Worm (Caenorhabditis elegans) whole organism, late embryonic: ENCODE data around the gene M04B2.6.

ENCODE experiments used
- C08G9.2 ChIP-seq: sonication (generic microtip); optimal IDR thresholded peaks from 2 replicates; lab custom pipeline; 2016; ENCODE audit warnings: mild to moderate bottlenecking, missing genetic modification characterization, moderate library complexity, missing compliant biosample characterization
- C38D4.7 ChIP-seq: fragments of 200-800 bp; sonication (Bioruptor generic); optimal IDR thresholded peaks from 2 replicates; lab custom pipeline; 2018; ENCODE audit warnings: mild to moderate bottlenecking, missing genetic modification characterization, moderate library complexity, missing compliant biosample characterization
- K02D7.2 ChIP-seq: sonication (generic microtip); optimal IDR thresholded peaks from 2 replicates; lab custom pipeline; 2017; ENCODE audit warnings: mild to moderate bottlenecking, missing genetic modification characterization, missing compliant biosample characterization
- K09A11.1 ChIP-seq: sonication (generic microtip); optimal IDR thresholded peaks from 2 replicates; lab custom pipeline; 2017; ENCODE audit warnings: antibody characterized with exemption, mild to moderate bottlenecking, missing genetic modification characterization, missing compliant biosample characterization; ENCODE audit not compliant: insufficient read depth
- T23F11.4 ChIP-seq: fragments of 200-800 bp; sonication (Bioruptor generic); optimal IDR thresholded peaks from 2 replicates; lab custom pipeline; 2018; ENCODE audit warnings: mild to moderate bottlenecking, missing genetic modification characterization, missing compliant biosample characterization
- Y22D7AL.16 ChIP-seq: sonication (generic microtip); optimal IDR thresholded peaks from 2 replicates; lab custom pipeline; 2016; ENCODE audit warnings: missing genetic modification characterization, missing compliant biosample characterization
- ama-1 ChIP-seq: fragments of 150-350 bp; optimal IDR thresholded peaks from 2 replicates; lab custom pipeline; 2014
- ceh-14 ChIP-seq: sonication (generic microtip); optimal IDR thresholded peaks from 2 replicates; lab custom pipeline; 2016; ENCODE audit warnings: missing genotype, missing genetic modification characterization, missing compliant biosample characterization
- ceh-18 ChIP-seq: sonication (generic microtip); optimal IDR thresholded peaks from 2 replicates; lab custom pipeline; 2016; ENCODE audit warnings: missing genetic modification characterization, missing compliant biosample characterization
- ceh-19 ChIP-seq: fragments of 200-800 bp; sonication (Bioruptor generic); optimal IDR thresholded peaks from 2 replicates; lab custom pipeline; 2018; ENCODE audit warnings: mild to moderate bottlenecking, missing genetic modification characterization, missing compliant biosample characterization
- ceh-2 ChIP-seq: sonication (generic microtip); optimal IDR thresholded peaks from 2 replicates; lab custom pipeline; 2016; ENCODE audit warnings: missing genotype, missing genetic modification characterization, missing compliant biosample characterization
- ceh-22 ChIP-seq: sonication (generic microtip); optimal IDR thresholded peaks from 2 replicates; lab custom pipeline; 2017; ENCODE audit warnings: missing biosample characterization, missing genetic modification characterization
- ceh-24 ChIP-seq: sonication (generic microtip); optimal IDR thresholded peaks from 2 replicates; lab custom pipeline; 2016; ENCODE audit warnings: mild to moderate bottlenecking, missing genetic modification characterization, missing compliant biosample characterization
- ceh-31 ChIP-seq: sonication (generic microtip); optimal IDR thresholded peaks from 2 replicates; lab custom pipeline; 2016; ENCODE audit warnings: missing genetic modification characterization, missing compliant biosample characterization
- ceh-34 ChIP-seq: sonication (generic microtip); optimal IDR thresholded peaks from 2 replicates; lab custom pipeline; 2016; ENCODE audit warnings: mild to moderate bottlenecking, missing genetic modification characterization, missing compliant biosample characterization
- ceh-6 ChIP-seq: fragments of 200-800 bp; sonication (Bioruptor generic); optimal IDR thresholded peaks from 2 replicates; lab custom pipeline; 2018; ENCODE audit warnings: mild to moderate bottlenecking, missing genetic modification characterization, missing compliant biosample characterization
- ceh-9 ChIP-seq: sonication (generic microtip); optimal IDR thresholded peaks from 2 replicates; lab custom pipeline; 2016; ENCODE audit warnings: mild to moderate bottlenecking, missing genetic modification characterization, inconsistent platforms, missing compliant biosample characterization
- che-1 ChIP-seq: sonication (generic microtip); optimal IDR thresholded peaks from 2 replicates; lab custom pipeline; 2016; ENCODE audit warnings: mild to moderate bottlenecking, missing genetic modification characterization, missing compliant biosample characterization
- elt-2 ChIP-seq: sonication (generic microtip); optimal IDR thresholded peaks from 2 replicates; lab custom pipeline; 2016; ENCODE audit warnings: missing genetic modification reagents, missing genetic modification characterization, missing compliant biosample characterization
- ets-4 ChIP-seq: sonication (generic microtip); optimal IDR thresholded peaks from 2 replicates; lab custom pipeline; 2016; ENCODE audit warnings: missing genetic modification characterization, missing compliant biosample characterization
- fax-1 ChIP-seq: sonication (generic microtip); optimal IDR thresholded peaks from 2 replicates; lab custom pipeline; 2016; ENCODE audit warnings: missing genotype, missing genetic modification characterization, missing compliant biosample characterization
- fkh-10 ChIP-seq: fragments of 150-350 bp; optimal IDR thresholded peaks from 2 replicates; lab custom pipeline; 2014; ENCODE audit warnings: missing biosample characterization, missing genetic modification reagents, missing genetic modification characterization
- hlh-13 ChIP-seq: fragments of 200-800 bp; sonication (Bioruptor generic); optimal IDR thresholded peaks from 2 replicates; lab custom pipeline; 2018; ENCODE audit warnings: mild to moderate bottlenecking, missing genetic modification characterization, missing compliant biosample characterization
- hlh-8 ChIP-seq: sonication (generic microtip); optimal IDR thresholded peaks from 2 replicates; lab custom pipeline; 2016; ENCODE audit warnings: missing genotype, missing genetic modification characterization, missing compliant biosample characterization
- lin-11 ChIP-seq: fragments of 200-800 bp; sonication (Bioruptor generic); optimal IDR thresholded peaks from 2 replicates; lab custom pipeline; 2018; ENCODE audit warnings: mild to moderate bottlenecking, missing genetic modification characterization, missing compliant biosample characterization
- madf-2 ChIP-seq: sonication (generic microtip); optimal IDR thresholded peaks from 2 replicates; lab custom pipeline; 2017; ENCODE audit warnings: missing genetic modification characterization, missing compliant biosample characterization
- nfya-1 ChIP-seq: sonication (generic microtip); optimal IDR thresholded peaks from 2 replicates; lab custom pipeline; 2017; ENCODE audit warnings: missing genetic modification characterization, mild to moderate bottlenecking, missing compliant biosample characterization, antibody characterized with exemption, moderate library complexity
- nhr-11 ChIP-seq: fragments of 150-350 bp; optimal IDR thresholded peaks from 2 replicates; lab custom pipeline; 2014; ENCODE audit warnings: missing biosample characterization, missing genetic modification characterization
- pat-9 ChIP-seq: fragments of 200-800 bp; sonication (Bioruptor generic); optimal IDR thresholded peaks from 2 replicates; lab custom pipeline; 2018; ENCODE audit warnings: mild to moderate bottlenecking, missing genetic modification characterization, moderate library complexity, missing compliant biosample characterization
- pax-1 ChIP-seq: fragments of 150-350 bp; optimal IDR thresholded peaks from 2 replicates; lab custom pipeline; 2014; ENCODE audit warnings: missing biosample characterization, missing genetic modification characterization
- pha-2 ChIP-seq: sonication (generic microtip); optimal IDR thresholded peaks from 2 replicates; lab custom pipeline; 2017; ENCODE audit warnings: mild to moderate bottlenecking, missing genetic modification characterization, missing compliant biosample characterization
- pqm-1 ChIP-seq: sonication (generic microtip); optimal IDR thresholded peaks from 2 replicates; lab custom pipeline; 2016; ENCODE audit warnings: missing genetic modification characterization, missing compliant biosample characterization
- ref-2 ChIP-seq: sonication (generic microtip); optimal IDR thresholded peaks from 2 replicates; lab custom pipeline; 2016; ENCODE audit warnings: missing genetic modification characterization, missing compliant biosample characterization
- sdc-2 ChIP-seq: sonication (generic microtip); optimal IDR thresholded peaks from 2 replicates; lab custom pipeline; 2016; ENCODE audit warnings: missing genotype, missing genetic modification characterization, missing compliant biosample characterization
- sox-4 ChIP-seq: sonication (generic microtip); optimal IDR thresholded peaks from 2 replicates; lab custom pipeline; 2017; ENCODE audit warnings: mild to moderate bottlenecking, missing genetic modification characterization, inconsistent platforms, missing compliant biosample characterization
- syd-9 ChIP-seq: sonication (generic microtip); optimal IDR thresholded peaks from 2 replicates; lab custom pipeline; 2016; ENCODE audit warnings: mild to moderate bottlenecking, missing genetic modification characterization, moderate library complexity, missing compliant biosample characterization
- tbx-2 ChIP-seq: sonication (generic microtip); optimal IDR thresholded peaks from 2 replicates; lab custom pipeline; 2016; ENCODE audit warnings: missing genetic modification characterization, missing compliant biosample characterization
- ttx-3 ChIP-seq: sonication (generic microtip); optimal IDR thresholded peaks from 2 replicates; lab custom pipeline; 2016; ENCODE audit warnings: missing genetic modification reagents, missing genetic modification characterization, missing compliant biosample characterization
- unc-3 ChIP-seq, 2 experiments: fragments of 200-800 bp in 1 of 2; sonication (Bioruptor generic) in 1 of 2; sonication (generic microtip) in 1 of 2; conservative IDR thresholded peaks in 1 of 2; optimal IDR thresholded peaks in 1 of 2; 2 replicates each; pipeline versions ENCODE4 v1.3.6 to Lab custom; 2016 to 2022; ENCODE audit warnings: missing compliant biosample characterization in 2 of 2, missing genetic modification characterization in 2 of 2, missing genetic modification reagents in 1 of 2
- unc-42 ChIP-seq: sonication (generic microtip); optimal IDR thresholded peaks from 2 replicates; lab custom pipeline; 2016; ENCODE audit warnings: missing genotype, missing genetic modification characterization, missing compliant biosample characterization
- unc-55 ChIP-seq: sonication (generic microtip); optimal IDR thresholded peaks from 2 replicates; lab custom pipeline; 2017; ENCODE audit warnings: missing biosample characterization, missing genetic modification reagents, missing genetic modification characterization
- zip-5 ChIP-seq: sonication (generic microtip); optimal IDR thresholded peaks from 2 replicates; lab custom pipeline; 2016; ENCODE audit warnings: missing genetic modification characterization, missing compliant biosample characterization
- ztf-16 ChIP-seq: sonication (generic microtip); optimal IDR thresholded peaks from 2 replicates; lab custom pipeline; 2017; ENCODE audit warnings: missing genetic modification characterization, missing compliant biosample characterization

Gene M04B2.6

DNA sequence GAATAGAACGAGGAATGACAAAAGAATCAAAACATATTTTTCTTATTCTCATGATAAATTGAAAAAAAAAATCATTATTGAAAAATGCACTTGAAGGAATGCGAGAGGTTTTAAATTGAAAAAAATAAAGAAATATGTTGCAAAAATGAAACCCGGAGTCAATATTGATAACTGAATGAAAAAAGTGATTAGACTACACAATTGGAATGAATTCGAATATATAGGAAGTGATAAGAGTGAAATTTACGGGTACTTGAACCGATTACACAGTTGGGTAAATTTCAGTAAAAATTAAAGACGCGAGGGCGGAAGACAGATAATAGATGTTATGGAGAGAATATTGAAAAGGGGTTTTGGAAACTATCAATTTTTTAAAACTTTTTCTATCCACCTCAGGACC lies 21.5 kb downstream of the M04B2.6 start:
- TF ChIP-seq ceh-22 (tag; lab: Kevin White, UChicago), result no peak
- TF ChIP-seq pat-9 (tag; lab: Kevin White, UChicago), result no peak
- TF ChIP-seq che-1 (tag; lab: Kevin White, UChicago), result no peak
- no peak for TF ChIP-seq sox-4 (tag; lab: Kevin White, UChicago)
- no peak for TF ChIP-seq elt-2 (tag; lab: Kevin White, UChicago)
- TF ChIP-seq, all 69 proteins: peak for 0

DNA sequence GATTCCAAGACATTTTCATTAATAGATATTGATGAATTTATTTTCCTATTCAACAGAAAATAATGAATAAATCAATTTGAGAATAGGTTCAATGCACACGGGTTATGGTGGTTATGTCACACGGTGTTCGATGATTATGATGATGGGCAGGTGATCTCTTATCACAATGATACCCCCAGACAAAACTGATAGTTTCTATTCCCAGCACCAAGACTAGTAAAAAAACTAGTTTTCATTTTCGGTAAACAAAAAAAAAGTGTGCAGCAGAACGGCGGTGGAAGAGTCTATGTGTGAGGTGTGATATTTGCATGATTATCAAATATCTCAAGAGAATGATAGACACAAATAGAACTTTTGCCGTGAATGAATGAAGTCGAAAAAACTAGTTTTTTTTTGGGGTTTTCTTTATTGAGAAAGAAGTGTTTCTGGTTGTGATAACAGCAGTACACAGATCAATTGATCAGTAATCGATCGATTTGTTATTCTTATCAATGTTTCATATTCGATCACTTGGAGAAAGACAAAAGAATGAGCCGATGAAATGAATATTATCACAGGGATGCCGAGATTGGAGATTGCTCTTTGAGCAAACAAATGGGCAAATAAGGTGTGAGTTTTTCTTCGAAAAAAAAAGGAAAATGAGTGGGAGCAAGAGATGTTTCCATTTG lies 22.5 kb downstream of the M04B2.6 start:
- TF ChIP-seq elt-2 (tag; lab: Kevin White, UChicago), result peak; percentile 46
- no peak for TF ChIP-seq ceh-9

DNA sequence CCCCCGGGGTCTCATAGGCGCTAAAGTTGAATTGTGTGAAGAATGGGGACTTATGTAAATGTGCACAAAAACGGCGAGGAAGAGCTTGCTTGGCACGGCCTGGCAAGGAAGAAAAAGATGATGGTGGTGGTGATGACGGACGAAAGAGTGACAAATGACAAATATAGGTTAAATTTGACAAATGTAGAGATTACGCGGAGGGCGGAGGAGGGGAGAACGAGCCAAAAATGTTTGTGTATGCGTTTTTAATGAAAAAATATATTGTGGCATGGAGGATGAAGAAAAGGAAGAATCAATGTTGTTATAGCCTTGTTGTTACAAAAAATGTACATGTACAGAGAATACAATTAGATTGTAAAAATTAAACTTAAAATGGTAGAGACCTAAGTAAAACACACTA lies 23.7 kb downstream of the M04B2.6 start:
- TF ChIP-seq C38D4.7 (GFP tag; lab: Kevin White, UChicago) (no peak), ceh-18 (tag; lab: Kevin White, UChicago) (peak; percentile 1)

DNA sequence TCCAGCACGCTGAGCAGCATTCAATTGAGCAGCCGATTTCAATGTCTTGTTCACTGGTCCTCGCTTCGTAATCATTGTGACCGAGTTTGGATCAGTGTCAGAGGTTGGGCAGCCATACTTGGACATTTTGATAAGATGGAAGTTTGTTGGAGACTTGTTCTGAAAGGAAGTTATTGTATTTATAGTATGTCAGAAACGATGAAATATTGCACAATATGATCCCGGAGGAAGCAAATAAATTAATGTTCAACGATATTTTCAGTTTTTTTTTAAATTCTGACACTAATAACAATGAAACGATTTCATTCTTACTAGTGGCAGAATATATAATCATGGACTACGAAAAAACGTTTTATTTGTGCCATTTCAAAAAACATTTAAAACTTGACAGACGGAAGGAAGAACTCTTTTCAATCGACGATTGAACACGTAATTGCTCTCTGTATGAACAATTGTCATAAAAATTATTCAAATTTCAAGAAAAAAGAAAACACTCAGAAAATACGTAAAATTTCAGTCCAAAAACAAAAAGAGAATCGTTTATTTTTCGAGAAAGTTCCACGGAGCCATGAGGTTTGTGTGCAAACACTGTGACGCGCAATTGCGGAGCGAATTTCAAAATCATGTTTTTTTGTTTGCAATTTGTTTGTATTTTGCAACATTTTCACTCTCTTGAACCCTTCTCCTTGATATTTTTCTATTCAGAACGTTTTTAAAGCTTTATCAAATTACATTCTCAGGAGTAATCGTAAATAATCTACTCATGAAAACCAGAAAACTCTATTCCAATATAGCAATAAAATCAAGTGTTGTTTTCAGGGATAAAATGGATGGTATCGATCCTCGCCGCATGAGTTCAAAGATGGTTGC lies 30.3 kb downstream of the M04B2.6 start, which contains the start of the genes mbf-1 and nse-4:
Gene mbf-1, minus strand, starts transcription at position 343 of the 870 bp plus-strand sequence.
Gene nse-4, plus strand, starts transcription at position 820 of the 870 bp plus-strand sequence.
- TF ChIP-seq sdc-2 (tag; lab: Kevin White, UChicago), result no peak
- no peak for TF ChIP-seq lin-11 (tag; lab: Kevin White, UChicago)
- peak; percentile 54 for TF ChIP-seq ref-2 (tag; lab: Kevin White, UChicago)
- no peak for TF ChIP-seq hlh-13 (GFP tag; lab: Kevin White, UChicago)
- no peak for TF ChIP-seq ttx-3
- TF ChIP-seq hlh-8 (tag; lab: Kevin White, UChicago), result no peak
- no peak for TF ChIP-seq zip-5 (tag; lab: Kevin White, UChicago)
- TF ChIP-seq ceh-2, result no peak
- TF ChIP-seq ceh-6, result no peak
- TF ChIP-seq ceh-24 (tag; lab: Kevin White, UChicago), result no peak
- TF ChIP-seq ztf-16 (tag; lab: Kevin White, UChicago), result no peak
- no peak for TF ChIP-seq fkh-10 (GFP tag; lab: Kevin White, UChicago)
- TF ChIP-seq unc-42 (tag; lab: Kevin White, UChicago), result no peak
- peak; percentile 30 for TF ChIP-seq elt-2 (tag; lab: Kevin White, UChicago)
- TF ChIP-seq C08G9.2 (tag; lab: Kevin White, UChicago), result no peak
- TF ChIP-seq pha-2 (tag; lab: Kevin White, UChicago), result no peak
- TF ChIP-seq nfya-1, result peak; percentile 68
- TF ChIP-seq ceh-19, result no peak
- peak; percentile 27 for TF ChIP-seq pax-1 (tag; lab: Kevin White, UChicago)
- no peak for TF ChIP-seq ama-1 (lab: Kevin White, UChicago)
- TF ChIP-seq T23F11.4 (GFP tag; lab: Kevin White, UChicago), result no peak
- peak; percentile 33 for TF ChIP-seq ceh-31
- TF ChIP-seq unc-55 (GFP tag; lab: Kevin White, UChicago), result peak; percentile 77
- TF ChIP-seq tbx-2, result peak; percentile 34

DNA sequence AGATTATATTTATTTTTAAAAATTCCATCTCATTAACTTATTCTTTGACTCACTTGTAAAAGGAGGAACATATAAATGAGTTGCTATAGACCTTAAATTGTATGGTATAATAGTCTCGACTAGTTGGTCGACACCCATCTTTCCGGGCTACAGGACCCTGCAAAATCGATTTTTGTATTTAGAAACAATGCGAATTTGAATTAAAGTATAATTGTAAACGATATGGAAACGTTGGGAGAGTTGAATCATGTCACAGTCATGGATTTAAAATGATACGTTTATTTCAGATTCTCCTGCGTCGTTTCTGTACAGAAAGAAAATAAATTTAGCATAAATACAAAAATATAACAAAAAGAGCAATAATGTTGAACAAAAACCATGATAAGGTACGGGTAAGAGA lies 31.5 kb downstream of the M04B2.6 start, which contains the start of gene catp-8:
Gene catp-8, minus strand, starts transcription at position 157 of the 400 bp plus-strand sequence.
- TF ChIP-seq unc-3 (GFP tag; conservative IDR thresholded peaks at IDR 0.05; lab: Robert Waterston, UW), result no peak
- no peak for TF ChIP-seq unc-3 (tag; optimal IDR thresholded peaks at IDR 0.05; lab: Kevin White, UChicago)
- no peak for TF ChIP-seq ets-4 (tag; lab: Kevin White, UChicago)
- TF ChIP-seq ceh-34 (tag; lab: Kevin White, UChicago), result no peak
- TF ChIP-seq C38D4.7 (GFP tag; lab: Kevin White, UChicago), result no peak
- no peak for TF ChIP-seq K02D7.2 (tag; lab: Kevin White, UChicago)
- TF ChIP-seq ama-1 (lab: Kevin White, UChicago), result no peak
- TF ChIP-seq pqm-1 (tag; lab: Kevin White, UChicago), result no peak
- no peak for TF ChIP-seq fax-1
- TF ChIP-seq lin-11 (tag; lab: Kevin White, UChicago), result no peak
- no peak for TF ChIP-seq elt-2 (tag; lab: Kevin White, UChicago)
- TF ChIP-seq Y22D7AL.16 (tag; lab: Kevin White, UChicago), result no peak
- no peak for TF ChIP-seq nhr-11
- TF ChIP-seq madf-2, result no peak
- no peak for TF ChIP-seq ceh-14 (tag; lab: Kevin White, UChicago)
- TF ChIP-seq K09A11.1 (tag; lab: Kevin White, UChicago), result no peak
- no peak for TF ChIP-seq syd-9
